Fruit fly (Drosophila melanogaster) whole organism, prepupa: ENCODE data around the gene CG31262.
A peak's percentile ranks its signal among the peaks of the same experiment; 100 is the strongest.

ENCODE experiments used
- Blimp-1 ChIP-seq: fragments of 200-800 bp; sonication (Bioruptor generic); optimal IDR thresholded peaks from 3 replicates; lab custom pipeline; 2017; ENCODE audit warnings: missing biosample characterization, missing genetic modification characterization, mild to moderate bottlenecking, moderate library complexity, missing genetic modification reagents
- CG10631 ChIP-seq: fragments of 200-800 bp; sonication (Bioruptor generic); optimal IDR thresholded peaks from 2 replicates; lab custom pipeline; 2016; ENCODE audit warnings: missing biosample characterization, missing genetic modification characterization
- CG10669 ChIP-seq: fragments of 200-800 bp; sonication (Bioruptor generic); optimal IDR thresholded peaks from 3 replicates; lab custom pipeline; 2018; ENCODE audit warnings: missing biosample characterization, mild to moderate bottlenecking, missing genetic modification characterization, moderate library complexity
- CG11294 ChIP-seq: fragments of 200-800 bp; sonication (Bioruptor generic); IDR thresholded peaks from 2 replicates; pipeline ENCODE4 v1.3.6; 2022; ENCODE audit warnings: missing biosample characterization, missing genetic modification characterization
- CG11762 ChIP-seq: fragments of 200-800 bp; sonication (Bioruptor generic); optimal IDR thresholded peaks from 3 replicates; lab custom pipeline; 2016; ENCODE audit warnings: missing biosample characterization, missing genetic modification characterization; ENCODE audit not compliant: insufficient read depth
- CG11902 ChIP-seq: fragments of 200-800 bp; sonication (Bioruptor generic); optimal IDR thresholded peaks from 3 replicates; lab custom pipeline; 2016; ENCODE audit warnings: missing biosample characterization, missing genetic modification characterization
- CG15336 ChIP-seq: fragments of 200-800 bp; sonication (Bioruptor generic); IDR thresholded peaks from 2 replicates; pipeline ENCODE4 v1.3.6; 2022; ENCODE audit warnings: missing biosample characterization, missing genetic modification characterization
- CG16779 ChIP-seq: fragments of 200-800 bp; sonication (Bioruptor generic); optimal IDR thresholded peaks from 3 replicates; lab custom pipeline; 2017; ENCODE audit warnings: missing biosample characterization, mild to moderate bottlenecking, missing genetic modification characterization
- CG3032 ChIP-seq: fragments of 200-800 bp; optimal IDR thresholded peaks from 2 replicates; lab custom pipeline; 2019; ENCODE audit warnings: missing biosample characterization, mild to moderate bottlenecking, missing genetic modification characterization, moderate library complexity
- CG31627 ChIP-seq: fragments of 200-800 bp; sonication (Bioruptor generic); optimal IDR thresholded peaks from 3 replicates; lab custom pipeline; 2016; ENCODE audit warnings: missing biosample characterization, missing genetic modification characterization
- CG32006 ChIP-seq: fragments of 200-800 bp; sonication (Bioruptor generic); optimal IDR thresholded peaks from 3 replicates; lab custom pipeline; 2017; ENCODE audit warnings: missing biosample characterization, mild to moderate bottlenecking, missing genetic modification characterization
- CG3919 ChIP-seq: fragments of 200-800 bp; sonication (Bioruptor generic); optimal IDR thresholded peaks from 3 replicates; lab custom pipeline; 2016; ENCODE audit warnings: missing biosample characterization, missing genetic modification characterization
- CG4318 ChIP-seq: fragments of 200-800 bp; sonication (Bioruptor generic); optimal IDR thresholded peaks from 3 replicates; lab custom pipeline; 2017; ENCODE audit warnings: missing biosample characterization, mild to moderate bottlenecking, missing genetic modification characterization
- CG6792 ChIP-seq: fragments of 200-800 bp; sonication (Bioruptor generic); optimal IDR thresholded peaks from 3 replicates; lab custom pipeline; 2016; ENCODE audit warnings: missing biosample characterization, missing genetic modification characterization
- CG6808 ChIP-seq: fragments of 200-800 bp; sonication (Bioruptor generic); optimal IDR thresholded peaks from 3 replicates; lab custom pipeline; 2017; ENCODE audit warnings: missing biosample characterization, missing genetic modification characterization, mild to moderate bottlenecking, moderate library complexity, missing genetic modification reagents
- CG8119 ChIP-seq: fragments of 200-800 bp; sonication (Bioruptor generic); IDR thresholded peaks from 3 replicates; pipeline ENCODE4 v1.3.6; 2022; ENCODE audit warnings: missing biosample characterization, missing genetic modification characterization
- CG8319 ChIP-seq: fragments of 200-800 bp; sonication (Bioruptor generic); optimal IDR thresholded peaks from 3 replicates; lab custom pipeline; 2016; ENCODE audit warnings: missing biosample characterization, missing genetic modification characterization
- CG8632 ChIP-seq: fragments of 200-800 bp; sonication (Bioruptor generic); optimal IDR thresholded peaks from 3 replicates; lab custom pipeline; 2016; ENCODE audit warnings: missing biosample characterization, missing genetic modification characterization
- Eip75B ChIP-seq: fragments of 200-800 bp; sonication (Bioruptor generic); optimal IDR thresholded peaks from 3 replicates; lab custom pipeline; 2016; ENCODE audit warnings: missing biosample characterization, missing genetic modification characterization
- Eip78C ChIP-seq: fragments of 200-800 bp; sonication (Bioruptor generic); peaks from one replicate; lab custom pipeline; 2016; ENCODE audit warnings: missing biosample characterization, missing genetic modification characterization
- Ets21C ChIP-seq: fragments of 200-800 bp; sonication (Bioruptor generic); optimal IDR thresholded peaks from 3 replicates; lab custom pipeline; 2016; ENCODE audit warnings: missing biosample characterization, missing genetic modification characterization
- Ets96B ChIP-seq: fragments of 200-800 bp; optimal IDR thresholded peaks from 2 replicates; lab custom pipeline; 2019; ENCODE audit warnings: missing biosample characterization, mild to moderate bottlenecking, missing genetic modification characterization, moderate library complexity
- Hr39 ChIP-seq: fragments of 200-800 bp; sonication (Bioruptor generic); optimal IDR thresholded peaks from 2 replicates; lab custom pipeline; 2016; ENCODE audit warnings: missing biosample characterization, missing genetic modification characterization
- Hr4 ChIP-seq: fragments of 200-800 bp; sonication (Bioruptor generic); optimal IDR thresholded peaks from 3 replicates; lab custom pipeline; 2016; ENCODE audit warnings: missing biosample characterization, missing genetic modification characterization
- Met ChIP-seq: fragments of 200-800 bp; sonication (Bioruptor generic); optimal IDR thresholded peaks from 3 replicates; lab custom pipeline; 2016; ENCODE audit warnings: missing biosample characterization, missing genetic modification characterization
- OdsH ChIP-seq: fragments of 200-800 bp; sonication (Bioruptor generic); optimal IDR thresholded peaks from 3 replicates; lab custom pipeline; 2016; ENCODE audit warnings: missing biosample characterization, missing genetic modification characterization
- Smox ChIP-seq: fragments of 200-800 bp; sonication (Bioruptor generic); optimal IDR thresholded peaks from 3 replicates; lab custom pipeline; 2016; ENCODE audit warnings: missing biosample characterization, missing genetic modification characterization
- Sox14 ChIP-seq: fragments of 200-800 bp; sonication (Bioruptor generic); optimal IDR thresholded peaks from 3 replicates; lab custom pipeline; 2016; ENCODE audit warnings: missing biosample characterization, missing genetic modification characterization
- Sox15 ChIP-seq: fragments of 200-800 bp; sonication (Bioruptor generic); optimal IDR thresholded peaks from 3 replicates; lab custom pipeline; 2016; ENCODE audit warnings: missing biosample characterization, missing genetic modification characterization
- achi ChIP-seq: fragments of 200-800 bp; sonication (Bioruptor generic); optimal IDR thresholded peaks from 3 replicates; lab custom pipeline; 2016; ENCODE audit warnings: missing biosample characterization, missing genetic modification characterization
- acj6 ChIP-seq: fragments of 200-800 bp; sonication (Bioruptor generic); optimal IDR thresholded peaks from 3 replicates; lab custom pipeline; 2016; ENCODE audit warnings: missing biosample characterization, missing genetic modification characterization
- dac ChIP-seq: fragments of 200-800 bp; sonication (Bioruptor generic); optimal IDR thresholded peaks from 2 replicates; lab custom pipeline; 2017; ENCODE audit warnings: missing biosample characterization, mild to moderate bottlenecking, missing genetic modification characterization
- dsx ChIP-seq: fragments of 200-800 bp; optimal IDR thresholded peaks from 3 replicates; lab custom pipeline; 2019; ENCODE audit warnings: missing biosample characterization, mild to moderate bottlenecking, missing genetic modification characterization, moderate library complexity; ENCODE audit not compliant: poor library complexity, severe bottlenecking
- eg ChIP-seq: fragments of 200-800 bp; sonication (Bioruptor generic); IDR thresholded peaks from 3 replicates; pipeline ENCODE4 v1.3.6; 2022; ENCODE audit warnings: missing biosample characterization, missing genetic modification characterization
- esn ChIP-seq: fragments of 200-800 bp; sonication (Bioruptor generic); optimal IDR thresholded peaks from 2 replicates; lab custom pipeline; 2016; ENCODE audit warnings: missing biosample characterization, mild to moderate bottlenecking, missing genetic modification characterization, moderate library complexity
- fd59A ChIP-seq: fragments of 200-800 bp; sonication (Bioruptor generic); optimal IDR thresholded peaks from 2 replicates; lab custom pipeline; 2017; ENCODE audit warnings: missing biosample characterization, mild to moderate bottlenecking, missing genetic modification characterization, missing genetic modification reagents
- fd85E ChIP-seq: fragments of 200-800 bp; sonication (Bioruptor generic); optimal IDR thresholded peaks from 3 replicates; lab custom pipeline; 2016; ENCODE audit warnings: missing biosample characterization, missing genetic modification characterization
- fkh ChIP-seq: fragments of 200-800 bp; sonication (Bioruptor generic); optimal IDR thresholded peaks from 3 replicates; lab custom pipeline; 2017; ENCODE audit warnings: missing biosample characterization, mild to moderate bottlenecking, missing genetic modification characterization, moderate library complexity
- net ChIP-seq: fragments of 200-800 bp; sonication (Bioruptor generic); optimal IDR thresholded peaks from 3 replicates; lab custom pipeline; 2016; ENCODE audit warnings: missing biosample characterization, missing genetic modification characterization
- salr ChIP-seq, 2 experiments: fragments of 200-800 bp; sonication (Bioruptor generic); optimal IDR thresholded peaks; 3 replicates each; lab custom pipeline; 2016 to 2018; ENCODE audit warnings: missing biosample characterization in 2 of 2, missing genetic modification characterization in 2 of 2, mild to moderate bottlenecking in 1 of 2
- ss ChIP-seq, 2 experiments: fragments of 200-800 bp; sonication (Bioruptor generic); optimal IDR thresholded peaks; 2 replicates in 1 of 2; 3 replicates in 1 of 2; lab custom pipeline; 2017 to 2018; ENCODE audit warnings: mild to moderate bottlenecking in 2 of 2, missing biosample characterization in 2 of 2, missing genetic modification characterization in 2 of 2, moderate library complexity in 1 of 2
- svp ChIP-seq: fragments of 200-800 bp; sonication (Bioruptor generic); peaks from one replicate; lab custom pipeline; 2016; ENCODE audit warnings: missing biosample characterization, missing genetic modification characterization
- topi ChIP-seq: fragments of 200-800 bp; sonication (Bioruptor generic); optimal IDR thresholded peaks from 3 replicates; lab custom pipeline; 2016; ENCODE audit warnings: missing biosample characterization, missing genetic modification characterization
- vri ChIP-seq: fragments of 200-800 bp; sonication (Bioruptor generic); optimal IDR thresholded peaks from 3 replicates; lab custom pipeline; 2016; ENCODE audit warnings: missing biosample characterization, mild to moderate bottlenecking, missing genetic modification characterization

Gene CG31262

DNA sequence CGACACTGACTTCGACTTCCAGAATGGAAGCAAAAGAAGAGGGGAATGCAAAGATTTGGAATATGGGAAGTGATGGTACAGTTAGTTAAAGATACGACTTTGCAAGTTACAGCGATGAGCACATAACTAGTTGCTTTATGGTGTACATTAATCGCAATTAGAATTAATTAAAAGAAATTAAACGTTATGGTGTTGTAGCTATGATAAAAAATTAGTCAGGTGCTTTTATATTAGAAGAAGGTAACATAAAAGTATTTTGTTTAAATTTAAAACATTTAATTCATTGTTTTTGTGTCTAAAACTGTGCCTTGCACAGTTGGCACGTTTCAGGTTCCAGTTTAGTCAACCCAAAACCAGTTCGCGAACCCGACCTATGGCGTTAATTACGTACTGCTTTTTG is 2.9 kb downstream of the CG31262 start (continued):
- TF ChIP-seq CG10669 (peak; percentile 17), CG11902 (GFP tag; lab: Kevin White, UChicago) (peak; percentile 11)

- no peak for TF ChIP-seq CG15336
- peak; percentile 55 for TF ChIP-seq Sox14 (GFP tag; lab: Kevin White, UChicago)
- TF ChIP-seq svp = peak; percentile 11
- no peak for TF ChIP-seq dac (GFP tag; lab: Kevin White, UChicago)
- no peak for TF ChIP-seq CG10669
Measured at dm6 chr3R:17209990-17210389, 12.9 kb downstream of the CG31262 start.

- TF ChIP-seq CG3032 (peak; percentile 43), fd59A (peak; percentile 16), CG15336 (no peak), Sox14 (GFP tag; lab: Kevin White, UChicago) (no peak), Eip78C (GFP tag; lab: Kevin White, UChicago) (peak; percentile 51), topi (GFP tag; lab: Kevin White, UChicago) (no peak), fd85E (GFP tag; lab: Kevin White, UChicago) (no peak), fkh (GFP tag; lab: Kevin White, UChicago) (no peak), dac (GFP tag; lab: Kevin White, UChicago) (no peak), achi (GFP tag; lab: Kevin White, UChicago) (no peak), CG6808 (GFP tag; lab: Kevin White, UChicago) (peak; percentile 50), CG6792 (no peak), ss (GFP tag; optimal IDR thresholded peaks at IDR 0.05; lab: Kevin White, UChicago) (peak in 1 of 2 experiments; percentile 10), CG11762 (no peak), CG8319 (GFP tag; lab: Kevin White, UChicago) (no peak), esn (GFP tag; lab: Kevin White, UChicago) (no peak), CG10631 (peak; percentile 20), Sox15 (GFP tag; lab: Kevin White, UChicago) (no peak), Ets96B (tag; lab: Kevin White, UChicago) (peak; percentile 32), Met (GFP tag; lab: Kevin White, UChicago) (no peak)
Measured at dm6 chr3R:17206782-17207181, 16.1 kb downstream of the CG31262 start.

DNA sequence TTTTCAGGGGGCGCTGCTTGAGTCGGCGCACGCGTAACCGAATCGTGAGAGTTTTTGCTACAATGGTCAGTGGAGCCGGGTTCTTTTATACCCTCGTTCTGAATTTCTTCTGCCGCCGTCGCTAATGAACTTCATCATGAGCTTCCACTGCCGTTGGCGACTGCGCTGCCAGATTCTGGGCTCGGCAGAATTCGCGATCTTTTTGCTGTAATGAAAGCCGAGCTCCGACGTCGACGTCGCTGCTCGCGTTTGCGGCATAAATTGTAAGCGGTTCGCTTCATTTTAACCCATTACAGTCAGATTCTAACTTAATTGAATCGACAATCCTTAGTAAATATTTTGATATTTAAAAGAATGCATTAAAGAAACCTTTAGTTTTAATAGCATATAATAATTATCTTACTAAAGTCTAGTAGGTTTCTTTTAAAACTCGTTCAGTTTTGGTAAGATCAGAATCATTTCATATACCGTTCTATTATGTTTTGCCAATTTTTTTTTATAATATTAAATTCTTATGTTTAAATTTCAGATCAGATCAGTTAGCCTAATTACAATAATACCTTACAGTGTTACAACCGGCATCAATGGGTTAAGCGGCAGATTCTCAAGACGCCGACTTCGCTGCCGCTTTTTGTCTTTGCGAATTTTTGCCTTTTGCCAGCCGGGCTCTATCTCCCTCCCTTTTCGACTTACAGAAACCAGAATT is 20.6 kb downstream of the CG31262 start, which contains the start of gene Mur89F:
Mur89F (minus strand) TSS at position 51 of the 706 bp plus-strand sequence.
- TF ChIP-seq Ets21C (GFP tag; lab: Kevin White, UChicago) = peak; percentile 23
- peak; percentile 56 for TF ChIP-seq dsx
- TF ChIP-seq Blimp-1 (GFP tag; lab: Kevin White, UChicago) = peak; percentile 60
- TF ChIP-seq salr (GFP tag; optimal IDR thresholded peaks at IDR 0.05; lab: Kevin White, UChicago) = peak in 1 of 2 experiments; percentile 51
- TF ChIP-seq svp = peak; percentile 87
- TF ChIP-seq net (GFP tag; lab: Kevin White, UChicago) = peak; percentile 36
- TF ChIP-seq Met (GFP tag; lab: Kevin White, UChicago) = peak; percentile 74
- peak; percentile 69 for TF ChIP-seq acj6
- TF ChIP-seq CG3919 (GFP tag; lab: Kevin White, UChicago) = peak; percentile 63
- TF ChIP-seq CG8319 (GFP tag; lab: Kevin White, UChicago) = no peak
- peak; percentile 27; the same call in 1 of the 3 replicates for TF ChIP-seq CG8119 (GFP tag; lab: Robert Waterston, UW)
- peak; percentile 73 for TF ChIP-seq CG8632 (GFP tag; lab: Kevin White, UChicago)
- TF ChIP-seq Hr4 = no peak
- no peak for TF ChIP-seq CG16779 (tag; lab: Kevin White, UChicago)
- peak; percentile 73 for TF ChIP-seq Smox (GFP tag; lab: Kevin White, UChicago)
- peak; percentile 55 for TF ChIP-seq CG31627 (GFP tag; lab: Kevin White, UChicago)
- no peak for TF ChIP-seq CG4318 (GFP tag; lab: Kevin White, UChicago)
- no peak for TF ChIP-seq CG32006
- TF ChIP-seq vri (GFP tag; lab: Kevin White, UChicago) = no peak
- TF ChIP-seq Eip75B (GFP tag; lab: Kevin White, UChicago) = peak; percentile 20
- peak; percentile 42 for TF ChIP-seq CG6792
- peak; percentile 54 for TF ChIP-seq achi (GFP tag; lab: Kevin White, UChicago)
- TF ChIP-seq eg (GFP tag; lab: Robert Waterston, UW) = no peak
- no peak for TF ChIP-seq fkh (GFP tag; lab: Kevin White, UChicago)
- TF ChIP-seq CG11902 (GFP tag; lab: Kevin White, UChicago) = peak; percentile 21
- peak; percentile 83 for TF ChIP-seq esn (GFP tag; lab: Kevin White, UChicago)
- TF ChIP-seq CG11294 (GFP tag; lab: Robert Waterston, UW) = no peak
- TF ChIP-seq Hr39 (GFP tag; lab: Kevin White, UChicago) = peak; percentile 32
- TF ChIP-seq CG6808 (GFP tag; lab: Kevin White, UChicago) = peak; percentile 57
- peak; percentile 55 for TF ChIP-seq OdsH (GFP tag; lab: Kevin White, UChicago)
- TF ChIP-seq ss (GFP tag; optimal IDR thresholded peaks at IDR 0.05; lab: Kevin White, UChicago) = peak; percentile 51 to 63
